Worm (Caenorhabditis elegans) whole organism, L4 larva: ENCODE results near the gene nspc-17.
A peak's percentile ranks its signal among the peaks of the same experiment; 100 is the strongest.

Experiments
- F49E8.2 ChIP-seq: sonication (generic microtip); optimal IDR thresholded peaks from 2 replicates; lab custom pipeline; 2016; ENCODE audit warnings: missing compliant biosample characterization, mild to moderate bottlenecking, missing genetic modification characterization, borderline replicate concordance
- ZK546.5 ChIP-seq, 2 experiments: sonication (generic microtip); optimal IDR thresholded peaks; 2 replicates each; lab custom pipeline; 2017; ENCODE audit warnings: missing biosample characterization in 2 of 2, missing genetic modification characterization in 2 of 2
- dpl-1 ChIP-seq: fragments of 150-350 bp; optimal IDR thresholded peaks from 2 replicates; lab custom pipeline; 2014; ENCODE audit warnings: missing biosample characterization, missing genetic modification reagents, missing genetic modification characterization
- egl-43 ChIP-seq: fragments of 200-800 bp; sonication (Bioruptor generic); IDR thresholded peaks from 2 replicates; pipeline ENCODE4 v1.3.6; 2022; ENCODE audit warnings: missing genetic modification reagents, missing genetic modification characterization, missing compliant biosample characterization
- fos-1 ChIP-seq: fragments of 150-350 bp; optimal IDR thresholded peaks from 2 replicates; lab custom pipeline; 2014; ENCODE audit warnings: missing biosample characterization, missing genetic modification characterization
- nhr-41 ChIP-seq: fragments of 200-800 bp; sonication (Bioruptor generic); IDR thresholded peaks from 2 replicates; pipeline ENCODE4 v1.3.6; 2022; ENCODE audit warnings: missing genetic modification reagents, missing genetic modification characterization, missing compliant biosample characterization
- pha-4 ChIP-seq, 2 experiments: fragments of 150-350 bp in 1 of 2; fragments of 200-800 bp in 1 of 2; sonication (Bioruptor generic) in 1 of 2; IDR thresholded peaks in 1 of 2; optimal IDR thresholded peaks in 1 of 2; 2 replicates each; pipeline versions ENCODE4 v1.3.6 to Lab custom; 2014 to 2022; ENCODE audit warnings: missing genetic modification characterization in 2 of 2, missing genetic modification reagents in 2 of 2, missing biosample characterization in 1 of 2, missing compliant biosample characterization in 1 of 2
- unc-39 ChIP-seq: sonication (generic microtip); optimal IDR thresholded peaks from 2 replicates; lab custom pipeline; 2017; ENCODE audit warnings: missing biosample characterization, missing genetic modification characterization
- unc-62 ChIP-seq, 3 experiments: fragments of 150-350 bp in 1 of 3; sonication (generic microtip); optimal IDR thresholded peaks in 2 of 3; peaks in 1 of 3; 1 replicate in 1 of 3; 2 replicates in 2 of 3; lab custom pipeline; 2014 to 2017; ENCODE audit warnings: missing biosample characterization in 3 of 3, missing genetic modification characterization in 3 of 3, missing genetic modification reagents in 3 of 3, missing genotype in 1 of 3

ce11 chrX:14513462-14513861, 11.5 kb downstream of the nspc-17 start:
- peak in 1 of 2 experiments; percentile 84 for TF ChIP-seq unc-62 (GFP tag; optimal IDR thresholded peaks at IDR 0.05 in 1 of 2; lab: Kevin White, UChicago)
- TF ChIP-seq unc-62 (tag; optimal IDR thresholded peaks at IDR 0.05; lab: Kevin White, UChicago): no peak
- no peak for TF ChIP-seq egl-43 (GFP tag; lab: Robert Waterston, UW)
- no peak for TF ChIP-seq ZK546.5 (tag; optimal IDR thresholded peaks at IDR 0.05; lab: Kevin White, UChicago)
- no peak for TF ChIP-seq fos-1 (tag; lab: Kevin White, UChicago)
- TF ChIP-seq pha-4 (GFP tag; IDR thresholded peaks at IDR 0.05; lab: Robert Waterston, UW): no peak
- no peak for TF ChIP-seq pha-4 (tag; optimal IDR thresholded peaks at IDR 0.05; lab: Kevin White, UChicago)
- TF ChIP-seq nhr-41 (GFP tag; lab: Robert Waterston, UW): no peak
- no peak for TF ChIP-seq unc-39 (tag; lab: Kevin White, UChicago)
- TF ChIP-seq F49E8.2 (tag; lab: Kevin White, UChicago): no peak
- no peak for TF ChIP-seq dpl-1
